Fruit fly (Drosophila melanogaster): ENCODE measurements around the gene FASN1.

The FASN1 gene

dm6 chr2L:3086290-3086876 lies 30.0 kb downstream of the FASN1 start (continued):
- TF ChIP-seq Tbp (GFP tag; optimal IDR thresholded peaks at IDR 0.05) (no peak), bowl (GFP tag; IDR thresholded peaks at IDR 0.05) (peak; percentile 44; the same call in 1 of the 2 replicates), wek (GFP tag; optimal IDR thresholded peaks at IDR 0.05) (no peak), CG8359 (GFP tag; optimal IDR thresholded peaks at IDR 0.05; ENCODE audit: borderline replicate concordance) (no peak), Dad (GFP tag; optimal IDR thresholded peaks at IDR 0.05) (peak; percentile 9), ems (GFP tag; optimal IDR thresholded peaks at IDR 0.05) (no peak), CG10366 (GFP tag; IDR thresholded peaks at IDR 0.05) (peak; percentile 56), Hey (tag; optimal IDR thresholded peaks at IDR 0.05) (no peak), CG9797 (GFP tag; optimal IDR thresholded peaks at IDR 0.05) (no peak), CG10654 (GFP tag; optimal IDR thresholded peaks at IDR 0.05) (peak; percentile 38), ap (GFP tag; IDR thresholded peaks at IDR 0.05) (no peak), Abd-B (GFP tag; optimal IDR thresholded peaks at IDR 0.05) (peak; percentile 42), CG3838 (GFP tag; optimal IDR thresholded peaks at IDR 0.05) (peak; percentile 0), Med (GFP tag) (peak; percentile 93), CG14860 (GFP tag; IDR thresholded peaks at IDR 0.05; ENCODE audit: partially characterized antibody) (no peak), Asciz (GFP tag; optimal IDR thresholded peaks at IDR 0.05) (peak; percentile 35), pzg (GFP tag; optimal IDR thresholded peaks at IDR 0.05) (no peak), Aef1 (GFP tag; IDR thresholded peaks at IDR 0.05) (peak; percentile 68), CG9876 (GFP tag; optimal IDR thresholded peaks at IDR 0.05) (no peak), ab (GFP tag; optimal IDR thresholded peaks at IDR 0.05) (no peak), Hsf (GFP tag; optimal IDR thresholded peaks at IDR 0.05) (peak; percentile 50), TFAM (GFP tag; optimal IDR thresholded peaks at IDR 0.05) (no peak), CG10565 (GFP tag; optimal IDR thresholded peaks at IDR 0.05) (no peak), dysf (GFP tag; IDR thresholded peaks at IDR 0.05) (peak; percentile 81), insv (GFP tag; optimal IDR thresholded peaks at IDR 0.05) (no peak), wor (GFP tag; IDR thresholded peaks at IDR 0.05) (no peak), CG8924 (tag; optimal IDR thresholded peaks at IDR 0.05) (peak; percentile 79), CG7839 (tag; optimal IDR thresholded peaks at IDR 0.05) (peak; percentile 86), gcm2 (GFP tag; optimal IDR thresholded peaks at IDR 0.05) (no peak), CG17385 (GFP tag; optimal IDR thresholded peaks at IDR 0.05) (peak; percentile 68), CG30403 (GFP tag; optimal IDR thresholded peaks at IDR 0.05) (peak; percentile 67), CG1233 (GFP tag; optimal IDR thresholded peaks at IDR 0.05) (peak; percentile 32), MBD-R2 (GFP tag; IDR thresholded peaks at IDR 0.05) (peak; percentile 47; the same call in 1 of the 2 replicates), CG3407 (GFP tag; optimal IDR thresholded peaks at IDR 0.05) (peak; percentile 41), esg (GFP tag; conservative IDR thresholded peaks at IDR 0.05) (peak; percentile 64), CG2120 (GFP tag; optimal IDR thresholded peaks at IDR 0.05) (peak; percentile 87), E2f1 (GFP tag; IDR thresholded peaks at IDR 0.05) (peak; percentile 63), Spps (tag; optimal IDR thresholded peaks at IDR 0.05) (no peak), psq (GFP tag; optimal IDR thresholded peaks at IDR 0.05) (no peak), nau (GFP tag; optimal IDR thresholded peaks at IDR 0.05) (peak; percentile 19), CG6813 (GFP tag; optimal IDR thresholded peaks at IDR 0.05) (peak; percentile 37), salm (tag; optimal IDR thresholded peaks at IDR 0.05) (peak; percentile 54), Chrac-16 (GFP tag; optimal IDR thresholded peaks at IDR 0.05) (peak; percentile 39), CG10274 (GFP tag; optimal IDR thresholded peaks at IDR 0.05) (peak; percentile 12), CG13894 (tag; optimal IDR thresholded peaks at IDR 0.05) (peak; percentile 31), CG31441 (GFP tag; IDR thresholded peaks at IDR 0.05) (peak; percentile 81), CG10209 (GFP tag; optimal IDR thresholded peaks at IDR 0.05) (peak; percentile 66), CG2202 (tag; optimal IDR thresholded peaks at IDR 0.05) (no peak), CG6689 (GFP tag; IDR thresholded peaks at IDR 0.05) (peak; percentile 59; the same call in 1 of the 2 replicates), HLH4C (GFP tag; IDR thresholded peaks at IDR 0.05; ENCODE audit: partially characterized antibody) (no peak)
